Worm (Caenorhabditis elegans) whole organism, L4 larva: ENCODE results near the gene fbxa-157.

ENCODE experiments used
- D1046.2 ChIP-seq: fragments of 200-800 bp; sonication (Bioruptor generic); IDR thresholded peaks from 2 replicates; pipeline ENCODE4 v1.3.6; 2022; ENCODE audit warnings: missing genetic modification characterization, missing compliant biosample characterization
- F10B5.3 ChIP-seq: sonication (generic microtip); optimal IDR thresholded peaks from 2 replicates; lab custom pipeline; 2016; ENCODE audit warnings: mild to moderate bottlenecking, missing genetic modification characterization, missing compliant biosample characterization
- aha-1 ChIP-seq: fragments of 150-350 bp; peaks from one replicate; lab custom pipeline; 2014; ENCODE audit warnings: missing biosample characterization, missing genetic modification characterization
- ama-1 ChIP-seq: fragments of 150-350 bp; optimal IDR thresholded peaks from 2 replicates; lab custom pipeline; 2014; ENCODE audit warnings: inconsistent platforms, mixed read lengths
- arid-1 ChIP-seq: fragments of 200-800 bp; sonication (Bioruptor generic); conservative IDR thresholded peaks from 2 replicates; pipeline ENCODE4 v1.3.6; 2022; ENCODE audit warnings: missing genetic modification reagents, missing genetic modification characterization, missing compliant biosample characterization
- ceh-20 ChIP-seq: fragments of 200-800 bp; sonication (Bioruptor generic); IDR thresholded peaks from 2 replicates; pipeline ENCODE4 v1.3.6; 2022; ENCODE audit warnings: missing genetic modification reagents, missing genetic modification characterization, missing compliant biosample characterization
- ces-1 ChIP-seq: fragments of 150-350 bp; sonication (generic microtip); optimal IDR thresholded peaks from 4 replicates; lab custom pipeline; 2014; ENCODE audit warnings: missing biosample characterization, missing genetic modification reagents, missing genetic modification characterization
- cey-2 ChIP-seq: sonication (generic microtip); optimal IDR thresholded peaks from 3 replicates; lab custom pipeline; 2017; ENCODE audit warnings: missing genetic modification characterization, mild to moderate bottlenecking, missing compliant biosample characterization, antibody characterized with exemption, borderline replicate concordance; ENCODE audit not compliant: insufficient read depth
- daf-16 ChIP-seq, 3 experiments: sonication (generic microtip); optimal IDR thresholded peaks; 2 replicates each; lab custom pipeline; 2016 to 2017; ENCODE audit warnings: missing genetic modification characterization in 3 of 3, missing genetic modification reagents in 3 of 3, mild to moderate bottlenecking in 2 of 3, missing compliant biosample characterization in 2 of 3, missing biosample characterization in 1 of 3, moderate library complexity in 1 of 3
- dmd-6 ChIP-seq: fragments of 200-800 bp; sonication (Bioruptor generic); IDR thresholded peaks from 2 replicates; pipeline ENCODE4 v1.3.6; 2022; ENCODE audit warnings: missing genetic modification reagents, missing genetic modification characterization, missing compliant biosample characterization
- dmd-9 ChIP-seq: fragments of 200-800 bp; sonication (Bioruptor generic); IDR thresholded peaks from 2 replicates; pipeline ENCODE4 v1.3.6; 2022; ENCODE audit warnings: missing genetic modification reagents, missing genetic modification characterization, missing compliant biosample characterization
- dpl-1 ChIP-seq: fragments of 150-350 bp; optimal IDR thresholded peaks from 2 replicates; lab custom pipeline; 2014; ENCODE audit warnings: missing biosample characterization, missing genetic modification reagents, missing genetic modification characterization
- duxl-1 ChIP-seq: sonication (generic microtip); optimal IDR thresholded peaks from 2 replicates; lab custom pipeline; 2016; ENCODE audit warnings: mild to moderate bottlenecking, missing genetic modification characterization, moderate library complexity, missing compliant biosample characterization; ENCODE audit not compliant: poor library complexity
- dve-1 ChIP-seq: sonication (generic microtip); optimal IDR thresholded peaks from 2 replicates; lab custom pipeline; 2017; ENCODE audit warnings: antibody characterized with exemption, mild to moderate bottlenecking, missing genetic modification characterization, missing compliant biosample characterization; ENCODE audit not compliant: insufficient read depth
- fos-1 ChIP-seq: fragments of 150-350 bp; optimal IDR thresholded peaks from 2 replicates; lab custom pipeline; 2014; ENCODE audit warnings: missing biosample characterization, missing genetic modification characterization
- hlh-11 ChIP-seq: fragments of 200-800 bp; sonication (Bioruptor generic); optimal IDR thresholded peaks from 2 replicates; lab custom pipeline; 2018; ENCODE audit warnings: mild to moderate bottlenecking, missing genetic modification characterization, missing compliant biosample characterization
- hlh-30 ChIP-seq: sonication (generic microtip); optimal IDR thresholded peaks from 2 replicates; lab custom pipeline; 2017; ENCODE audit warnings: antibody characterized with exemption, mild to moderate bottlenecking, missing genetic modification characterization, missing compliant biosample characterization; ENCODE audit not compliant: insufficient read depth
- hmg-1.1 ChIP-seq: fragments of 200-800 bp; sonication (Bioruptor generic); IDR thresholded peaks from 2 replicates; pipeline ENCODE4 v1.3.6; 2022; ENCODE audit warnings: missing genetic modification reagents, missing genetic modification characterization, missing compliant biosample characterization
- lin-13 ChIP-seq: fragments of 150-350 bp; optimal IDR thresholded peaks from 2 replicates; lab custom pipeline; 2014; ENCODE audit warnings: missing biosample characterization, missing genetic modification reagents, missing genetic modification characterization
- lin-38 ChIP-seq: fragments of 200-800 bp; sonication (Bioruptor generic); IDR thresholded peaks from 2 replicates; pipeline ENCODE4 v1.3.6; 2022; ENCODE audit warnings: missing genetic modification reagents, missing genetic modification characterization, missing compliant biosample characterization
- lir-3 ChIP-seq: sonication (generic microtip); optimal IDR thresholded peaks from 2 replicates; lab custom pipeline; 2016; ENCODE audit warnings: mild to moderate bottlenecking, missing genetic modification characterization, missing compliant biosample characterization
- lsy-2 ChIP-seq, 2 experiments: fragments of 150-350 bp in 1 of 2; sonication (generic microtip) in 1 of 2; optimal IDR thresholded peaks; 2 replicates each; lab custom pipeline; 2014 to 2017; ENCODE audit warnings: missing biosample characterization in 2 of 2, missing genetic modification characterization in 2 of 2
- madf-5 ChIP-seq, 2 experiments: fragments of 200-800 bp; sonication (Bioruptor generic); IDR thresholded peaks; 2 replicates each; pipeline ENCODE4 v1.3.6; 2022; ENCODE audit warnings: missing compliant biosample characterization in 2 of 2, missing genetic modification characterization in 2 of 2
- mdt-29 ChIP-seq: fragments of 200-800 bp; sonication (Bioruptor generic); IDR thresholded peaks from 2 replicates; pipeline ENCODE4 v1.3.6; 2022; ENCODE audit warnings: missing genetic modification reagents, missing genetic modification characterization, missing compliant biosample characterization
- mep-1 ChIP-seq: fragments of 150-350 bp; sonication (generic microtip); optimal IDR thresholded peaks from 3 replicates; lab custom pipeline; 2014; ENCODE audit warnings: missing biosample characterization, missing genetic modification characterization
- mes-2 ChIP-seq: sonication (generic microtip); optimal IDR thresholded peaks from 2 replicates; lab custom pipeline; 2016; ENCODE audit warnings: missing genotype, mild to moderate bottlenecking, missing genetic modification characterization, missing compliant biosample characterization; ENCODE audit not compliant: poor library complexity, severe bottlenecking
- nhr-10 ChIP-seq: fragments of 150-350 bp; optimal IDR thresholded peaks from 2 replicates; lab custom pipeline; 2014; ENCODE audit warnings: missing biosample characterization, missing genetic modification characterization
- nhr-102 ChIP-seq: sonication (generic microtip); optimal IDR thresholded peaks from 2 replicates; lab custom pipeline; 2016; ENCODE audit warnings: mild to moderate bottlenecking, missing genetic modification characterization, moderate library complexity, missing compliant biosample characterization
- nhr-28 ChIP-seq: fragments of 150-350 bp; optimal IDR thresholded peaks from 2 replicates; lab custom pipeline; 2014; ENCODE audit warnings: missing biosample characterization, missing genetic modification characterization
- nhr-41 ChIP-seq: fragments of 200-800 bp; sonication (Bioruptor generic); IDR thresholded peaks from 2 replicates; pipeline ENCODE4 v1.3.6; 2022; ENCODE audit warnings: missing genetic modification reagents, missing genetic modification characterization, missing compliant biosample characterization
- nhr-77 ChIP-seq: fragments of 150-350 bp; optimal IDR thresholded peaks from 2 replicates; lab custom pipeline; 2014; ENCODE audit warnings: missing biosample characterization, missing genetic modification characterization
- php-3 ChIP-seq: fragments of 200-800 bp; sonication (Bioruptor generic); IDR thresholded peaks from 2 replicates; pipeline ENCODE4 v1.3.6; 2022; ENCODE audit warnings: missing genetic modification reagents, missing genetic modification characterization, missing compliant biosample characterization
- pqm-1 ChIP-seq: sonication (generic microtip); optimal IDR thresholded peaks from 2 replicates; lab custom pipeline; 2017; ENCODE audit warnings: missing biosample characterization, missing genetic modification characterization
- rbr-2 ChIP-seq: sonication (generic microtip); optimal IDR thresholded peaks from 2 replicates; lab custom pipeline; 2016; ENCODE audit warnings: missing genotype, missing genetic modification characterization, missing compliant biosample characterization
- saeg-2 ChIP-seq: fragments of 200-800 bp; sonication (Bioruptor generic); IDR thresholded peaks from 2 replicates; pipeline ENCODE4 v1.3.6; 2022; ENCODE audit warnings: missing genetic modification reagents, missing genetic modification characterization, missing compliant biosample characterization
- set-16 ChIP-seq: fragments of 200-800 bp; sonication (Bioruptor generic); IDR thresholded peaks from 2 replicates; pipeline ENCODE4 v1.3.6; 2022; ENCODE audit warnings: missing genetic modification reagents, missing genetic modification characterization, missing compliant biosample characterization
- skn-1 ChIP-seq: fragments of 150-350 bp; optimal IDR thresholded peaks from 2 replicates; lab custom pipeline; 2014; ENCODE audit warnings: missing biosample characterization, missing genetic modification characterization
- snpc-1.2 ChIP-seq: fragments of 200-800 bp; sonication (Bioruptor generic); IDR thresholded peaks from 2 replicates; pipeline ENCODE4 v1.3.6; 2022; ENCODE audit warnings: missing genetic modification reagents, missing genetic modification characterization, missing compliant biosample characterization
- unc-39 ChIP-seq: sonication (generic microtip); optimal IDR thresholded peaks from 2 replicates; lab custom pipeline; 2017; ENCODE audit warnings: missing biosample characterization, missing genetic modification characterization
- unc-62 ChIP-seq, 3 experiments: fragments of 150-350 bp in 1 of 3; sonication (generic microtip); optimal IDR thresholded peaks in 2 of 3; peaks in 1 of 3; 1 replicate in 1 of 3; 2 replicates in 2 of 3; lab custom pipeline; 2014 to 2017; ENCODE audit warnings: missing biosample characterization in 3 of 3, missing genetic modification characterization in 3 of 3, missing genetic modification reagents in 3 of 3, missing genotype in 1 of 3
- zfp-2 ChIP-seq: sonication (generic microtip); optimal IDR thresholded peaks from 2 replicates; lab custom pipeline; 2016; ENCODE audit warnings: mild to moderate bottlenecking, missing genetic modification characterization, missing compliant biosample characterization
- zfp-3 ChIP-seq: fragments of 200-800 bp; sonication (Bioruptor generic); conservative IDR thresholded peaks from 2 replicates; pipeline ENCODE4 v1.3.6; 2022; ENCODE audit warnings: missing genetic modification reagents, missing genetic modification characterization, missing compliant biosample characterization
- ztf-11 ChIP-seq: fragments of 150-350 bp; optimal IDR thresholded peaks from 2 replicates; lab custom pipeline; 2014; ENCODE audit warnings: missing biosample characterization, missing genetic modification characterization
- ztf-7 ChIP-seq: fragments of 150-350 bp; optimal IDR thresholded peaks from 2 replicates; lab custom pipeline; 2014; ENCODE audit warnings: missing biosample characterization, missing genetic modification characterization

Gene fbxa-157

ce11 chrV:17871049-17871448, 28.6 kb upstream of the fbxa-157 start, which contains the start of gene phf-14:
Gene phf-14, plus strand, starts transcription at chrV:17871393.
- peak; percentile 9 for TF ChIP-seq ztf-7
- peak; percentile 48 for TF ChIP-seq dve-1 (tag; lab: Kevin White, UChicago)
- no peak for TF ChIP-seq ceh-20 (GFP tag; lab: Robert Waterston, UW)
- TF ChIP-seq ces-1 (GFP tag; lab: Kevin White, UChicago): no peak
- TF ChIP-seq lin-38: peak; percentile 98
- TF ChIP-seq dmd-6 (GFP tag; lab: Robert Waterston, UW): no peak
- TF ChIP-seq zfp-2 (tag; lab: Kevin White, UChicago): no peak
- TF ChIP-seq aha-1 (tag; lab: Kevin White, UChicago): peak; percentile 71
- TF ChIP-seq duxl-1: peak; percentile 41
- TF ChIP-seq nhr-77: no peak
- peak; percentile 32 for TF ChIP-seq rbr-2 (tag; lab: Kevin White, UChicago)
- TF ChIP-seq unc-39: no peak
- peak; percentile 18 for TF ChIP-seq mep-1 (tag; lab: Kevin White, UChicago)
- peak; percentile 7 for TF ChIP-seq hlh-30
- TF ChIP-seq mes-2 (tag; lab: Kevin White, UChicago): peak; percentile 73
- TF ChIP-seq dpl-1 (GFP tag; lab: Kevin White, UChicago): peak; percentile 68
- peak in 1 of 2 experiments; percentile 22 for TF ChIP-seq unc-62 (GFP tag; optimal IDR thresholded peaks at IDR 0.05 in 1 of 2; lab: Kevin White, UChicago)
- no peak for TF ChIP-seq unc-62 (tag; optimal IDR thresholded peaks at IDR 0.05; lab: Kevin White, UChicago)
- TF ChIP-seq lsy-2 (tag; optimal IDR thresholded peaks at IDR 0.05; lab: Kevin White, UChicago): peak in 1 of 2 experiments; percentile 81
- TF ChIP-seq set-16 (GFP tag; lab: Robert Waterston, UW): no peak
- TF ChIP-seq nhr-28 (tag; lab: Kevin White, UChicago): peak; percentile 15

- TF ChIP-seq dmd-6 (GFP tag; lab: Robert Waterston, UW) (peak; percentile 64), skn-1 (tag; lab: Kevin White, UChicago) (no peak), lir-3 (tag; lab: Kevin White, UChicago) (no peak), nhr-28 (tag; lab: Kevin White, UChicago) (peak; percentile 70), zfp-3 (GFP tag; lab: Robert Waterston, UW) (no peak), hlh-11 (peak; percentile 24), ztf-11 (no peak), pqm-1 (tag; lab: Kevin White, UChicago) (peak; percentile 67), dmd-9 (GFP tag; lab: Robert Waterston, UW) (no peak), F10B5.3 (no peak), lin-13 (GFP tag; lab: Kevin White, UChicago) (no peak), ama-1 (no peak), dve-1 (tag; lab: Kevin White, UChicago) (peak; percentile 59), nhr-102 (tag; lab: Kevin White, UChicago) (no peak), php-3 (GFP tag; lab: Robert Waterston, UW) (peak; percentile 67), daf-16 (GFP tag; optimal IDR thresholded peaks at IDR 0.05; lab: Kevin White, UChicago) (no peak), daf-16 (tag; optimal IDR thresholded peaks at IDR 0.05; lab: Kevin White, UChicago) (peak; percentile 37)
- TF ChIP-seq, all 104 proteins: peak for 7
Measured at ce11 chrV:17888939-17889338, 10.7 kb upstream of the fbxa-157 start, which contains the start of gene C06H5.6. Gene C06H5.6, minus strand, starts transcription at chrV:17888984.

ce11 chrV:17891317-17891716, 8.3 kb upstream of the fbxa-157 start:
- TF ChIP-seq D1046.2 (GFP tag; lab: Robert Waterston, UW) (no peak), dve-1 (tag; lab: Kevin White, UChicago) (peak; percentile 46), saeg-2 (GFP tag; lab: Robert Waterston, UW) (no peak), hlh-30 (no peak), cey-2 (tag; lab: Kevin White, UChicago) (no peak), rbr-2 (tag; lab: Kevin White, UChicago) (no peak), nhr-41 (GFP tag; lab: Robert Waterston, UW) (no peak), nhr-10 (tag; lab: Kevin White, UChicago) (no peak), daf-16 (GFP tag; optimal IDR thresholded peaks at IDR 0.05; lab: Kevin White, UChicago) (no peak), daf-16 (tag; optimal IDR thresholded peaks at IDR 0.05; lab: Kevin White, UChicago) (peak; percentile 92), skn-1 (tag; lab: Kevin White, UChicago) (no peak), php-3 (GFP tag; lab: Robert Waterston, UW) (peak; percentile 96), ztf-7 (no peak), hmg-1.1 (GFP tag; lab: Robert Waterston, UW) (no peak), dmd-9 (GFP tag; lab: Robert Waterston, UW) (no peak), unc-62 (GFP tag; optimal IDR thresholded peaks at IDR 0.05 in 1 of 2; lab: Kevin White, UChicago) (peak in 1 of 2 experiments; percentile 31), unc-62 (tag; optimal IDR thresholded peaks at IDR 0.05; lab: Kevin White, UChicago) (no peak), fos-1 (tag; lab: Kevin White, UChicago) (no peak), madf-5 (GFP tag; IDR thresholded peaks at IDR 0.05; lab: Robert Waterston, UW) (no peak), pqm-1 (tag; lab: Kevin White, UChicago) (peak; percentile 43), snpc-1.2 (GFP tag; lab: Robert Waterston, UW) (no peak), mdt-29 (no peak), ceh-20 (GFP tag; lab: Robert Waterston, UW) (peak; percentile 49; the same call in 1 of the 2 replicates), arid-1 (GFP tag; lab: Robert Waterston, UW) (no peak), nhr-28 (tag; lab: Kevin White, UChicago) (peak; percentile 67)
